Worm (Caenorhabditis elegans) whole organism, midembryonic: ENCODE data around the gene F11A5.9.

Experiments used
- T22C8.4 ChIP-seq: fragments of 200-800 bp; sonication (Bioruptor generic); IDR thresholded peaks from 2 replicates; pipeline ENCODE4 v1.3.6; 2022; ENCODE audit warnings: missing genetic modification characterization, missing compliant biosample characterization
- tab-1 ChIP-seq: fragments of 200-800 bp; sonication (Bioruptor generic); IDR thresholded peaks from 2 replicates; pipeline ENCODE4 v1.3.6; 2022; ENCODE audit warnings: missing genetic modification characterization, missing compliant biosample characterization

DNA sequence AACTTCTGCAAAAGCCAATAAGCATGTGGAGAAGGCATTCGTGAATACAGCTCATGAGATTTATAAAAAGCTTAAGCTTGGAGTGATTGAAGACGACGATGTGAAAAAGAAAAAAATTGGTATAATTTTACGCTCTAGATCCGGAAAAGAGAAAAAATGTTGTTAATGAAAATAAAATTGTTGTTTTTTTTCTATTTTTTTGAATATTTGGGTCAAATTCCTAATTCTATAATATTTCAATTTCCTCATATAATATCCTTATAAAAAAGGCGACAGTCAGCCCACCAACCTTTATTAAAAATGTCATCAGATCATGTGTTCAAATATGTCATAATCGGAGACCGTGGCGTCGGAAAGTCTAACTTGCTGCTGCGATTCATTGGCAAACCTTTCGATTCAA, 19.3 kb upstream of the F11A5.9 start, which contains the start of gene rabr-3:
- no peak for TF ChIP-seq T22C8.4 (GFP tag; lab: Robert Waterston, UW)
- TF ChIP-seq tab-1, result no peak
